Fruit fly (Drosophila melanogaster) whole organism, embryonic: Measurements from ENCODE around the gene Etl1.

Experiments used
- Atf-2 ChIP-seq: fragments of 200-800 bp; sonication (Bioruptor generic); optimal IDR thresholded peaks from 2 replicates; lab custom pipeline; 2016; ENCODE audit warnings: missing biosample characterization, missing genetic modification characterization
- Blimp-1 ChIP-seq: fragments of 200-800 bp; sonication (Bioruptor generic); optimal IDR thresholded peaks from 3 replicates; lab custom pipeline; 2018; ENCODE audit warnings: missing biosample characterization, missing genetic modification characterization, mild to moderate bottlenecking, moderate library complexity, missing genetic modification reagents
- CG10321 ChIP-seq: fragments of 200-800 bp; sonication (Bioruptor generic); IDR thresholded peaks from 2 replicates; pipeline ENCODE4 v1.3.6; 2022; ENCODE audit warnings: missing biosample characterization, missing genetic modification characterization
- CG10654 ChIP-seq: fragments of 200-800 bp; sonication (Bioruptor generic); optimal IDR thresholded peaks from 2 replicates; lab custom pipeline; 2016; ENCODE audit warnings: missing biosample characterization, missing genetic modification characterization
- CG13894 ChIP-seq: fragments of 200-800 bp; sonication (Bioruptor generic); optimal IDR thresholded peaks from 3 replicates; lab custom pipeline; 2018; ENCODE audit warnings: missing biosample characterization, mild to moderate bottlenecking, missing genetic modification characterization, moderate library complexity
- CG14014 ChIP-seq: fragments of 200-800 bp; sonication (Bioruptor generic); IDR thresholded peaks from 2 replicates; pipeline ENCODE4 v1.3.6; 2022; ENCODE audit warnings: missing biosample characterization, missing genetic modification characterization
- CG15601 ChIP-seq: fragments of 200-800 bp; sonication (Bioruptor generic); optimal IDR thresholded peaks from 3 replicates; lab custom pipeline; 2019; ENCODE audit warnings: missing biosample characterization, mild to moderate bottlenecking, missing genetic modification characterization, moderate library complexity
- CG18262 ChIP-seq: fragments of 200-800 bp; optimal IDR thresholded peaks from 3 replicates; lab custom pipeline; 2019; ENCODE audit warnings: missing biosample characterization, mild to moderate bottlenecking, missing genetic modification characterization, moderate library complexity
- CG2889 ChIP-seq: fragments of 200-800 bp; sonication (Bioruptor generic); IDR thresholded peaks from 3 replicates; pipeline ENCODE4 v1.3.6; 2022; ENCODE audit warnings: missing biosample characterization, missing genetic modification characterization
- CG30403 ChIP-seq: fragments of 200-800 bp; sonication (Bioruptor generic); optimal IDR thresholded peaks from 3 replicates; lab custom pipeline; 2016; ENCODE audit warnings: missing biosample characterization, missing genetic modification characterization
- CG30431 ChIP-seq: fragments of 200-800 bp; sonication (Bioruptor generic); optimal IDR thresholded peaks from 2 replicates; lab custom pipeline; 2017; ENCODE audit warnings: missing biosample characterization, missing genetic modification characterization
- CG3726 ChIP-seq: fragments of 200-800 bp; sonication (Bioruptor generic); IDR thresholded peaks from 3 replicates; pipeline ENCODE4, ENCODE4 v1.3.6; 2022; ENCODE audit warnings: missing biosample characterization, missing genetic modification characterization
- CG42726 ChIP-seq: fragments of 200-800 bp; sonication (Bioruptor generic); IDR thresholded peaks from 2 replicates; pipeline ENCODE4 v1.3.6; 2022; ENCODE audit warnings: missing biosample characterization, missing genetic modification characterization; ENCODE audit not compliant: partially characterized antibody
- CG4282 ChIP-seq: fragments of 200-800 bp; sonication (Bioruptor generic); optimal IDR thresholded peaks from 2 replicates; lab custom pipeline; 2016; ENCODE audit warnings: missing biosample characterization, missing genetic modification characterization
- CG4854 ChIP-seq: fragments of 200-800 bp; sonication (Bioruptor generic); optimal IDR thresholded peaks from 2 replicates; lab custom pipeline; 2016; ENCODE audit warnings: missing biosample characterization, missing genetic modification characterization, inconsistent platforms
- CG6272 ChIP-seq: fragments of 200-800 bp; sonication (Bioruptor generic); IDR thresholded peaks from 2 replicates; pipeline ENCODE4 v1.3.6; 2022; ENCODE audit warnings: missing biosample characterization, missing genetic modification characterization
- CG7745 ChIP-seq: fragments of 200-800 bp; sonication (Bioruptor generic); optimal IDR thresholded peaks from 2 replicates; lab custom pipeline; 2018; ENCODE audit warnings: missing biosample characterization, mild to moderate bottlenecking, missing genetic modification characterization, moderate library complexity
- CG7786 ChIP-seq: fragments of 200-800 bp; sonication (Bioruptor generic); optimal IDR thresholded peaks from 2 replicates; lab custom pipeline; 2016; ENCODE audit warnings: missing biosample characterization, missing genetic modification characterization
- CG7839 ChIP-seq: fragments of 200-800 bp; sonication (Bioruptor generic); optimal IDR thresholded peaks from 3 replicates; lab custom pipeline; 2018; ENCODE audit warnings: missing biosample characterization, mild to moderate bottlenecking, missing genetic modification characterization, moderate library complexity
- CrebB ChIP-seq: fragments of 200-800 bp; sonication (Bioruptor generic); optimal IDR thresholded peaks from 3 replicates; lab custom pipeline; 2018; ENCODE audit warnings: missing biosample characterization, mild to moderate bottlenecking, missing genetic modification characterization
- Deaf1 ChIP-seq: fragments of 200-800 bp; optimal IDR thresholded peaks from 3 replicates; lab custom pipeline; 2019; ENCODE audit warnings: missing biosample characterization, mild to moderate bottlenecking, missing genetic modification characterization, moderate library complexity
- Dfd ChIP-seq, 2 experiments: fragments of >200 bp; optimal IDR thresholded peaks; 2 replicates each; lab custom pipeline; 2017; ENCODE audit warnings: missing biosample characterization in 2 of 2, missing genetic modification characterization in 2 of 2
- Dip3 ChIP-seq: fragments of 200-800 bp; sonication (Bioruptor generic); optimal IDR thresholded peaks from 3 replicates; lab custom pipeline; 2016; ENCODE audit warnings: missing biosample characterization, missing genetic modification characterization
- Dp ChIP-seq: fragments of 200-800 bp; sonication (Bioruptor generic); optimal IDR thresholded peaks from 2 replicates; lab custom pipeline; 2018; ENCODE audit warnings: missing biosample characterization, mild to moderate bottlenecking, missing genetic modification characterization, moderate library complexity
- Drgx ChIP-seq: fragments of 200-800 bp; sonication (Bioruptor generic); IDR thresholded peaks from 2 replicates; pipeline ENCODE4 v1.3.6; 2022; ENCODE audit warnings: missing biosample characterization, missing genetic modification characterization
- Ets65A ChIP-seq: fragments of 200-800 bp; sonication (Bioruptor generic); peaks from one replicate; lab custom pipeline; 2016; ENCODE audit warnings: missing biosample characterization, missing genetic modification characterization
- Fer1 ChIP-seq: fragments of 200-800 bp; sonication (Bioruptor generic); optimal IDR thresholded peaks from 2 replicates; lab custom pipeline; 2017; ENCODE audit warnings: missing biosample characterization, mild to moderate bottlenecking, missing genetic modification characterization
- Gsc ChIP-seq: fragments of 200-800 bp; sonication (Bioruptor generic); IDR thresholded peaks from 2 replicates; pipeline ENCODE4 v1.3.6; 2022; ENCODE audit warnings: missing biosample characterization, missing genetic modification characterization
- Hr51 ChIP-seq, 2 experiments: fragments of 200-800 bp; sonication (Bioruptor generic); optimal IDR thresholded peaks; 2 replicates in 1 of 2; 3 replicates in 1 of 2; lab custom pipeline; 2016 to 2018; ENCODE audit warnings: missing biosample characterization in 2 of 2, missing genetic modification characterization in 2 of 2, mild to moderate bottlenecking in 1 of 2, moderate library complexity in 1 of 2
- Lim3 ChIP-seq: fragments of 200-800 bp; sonication (Bioruptor generic); IDR thresholded peaks from 2 replicates; pipeline ENCODE4 v1.3.6; 2022; ENCODE audit warnings: missing biosample characterization, missing genetic modification characterization
- MESR4 ChIP-seq: fragments of 200-800 bp; sonication (Bioruptor generic); optimal IDR thresholded peaks from 2 replicates; lab custom pipeline; 2018; ENCODE audit warnings: missing biosample characterization, mild to moderate bottlenecking, missing genetic modification characterization, moderate library complexity
- Med ChIP-seq: fragments of 200-800 bp; sonication (Bioruptor generic); peaks from one replicate; lab custom pipeline; 2016; ENCODE audit warnings: missing biosample characterization, missing genetic modification characterization, mild to moderate bottlenecking, inconsistent platforms, moderate library complexity
- NFAT ChIP-seq: fragments of 200-800 bp; sonication (Bioruptor generic); IDR thresholded peaks from 2 replicates; pipeline ENCODE4 v1.3.6; 2022; ENCODE audit warnings: missing biosample characterization, missing genetic modification characterization
- Side ChIP-seq: fragments of 200-800 bp; sonication (Bioruptor generic); optimal IDR thresholded peaks from 2 replicates; lab custom pipeline; 2016; ENCODE audit warnings: missing biosample characterization, missing genetic modification characterization
- Sox102F ChIP-seq: fragments of 200-800 bp; sonication (Bioruptor generic); optimal IDR thresholded peaks from 2 replicates; lab custom pipeline; 2018; ENCODE audit warnings: missing biosample characterization, mild to moderate bottlenecking, missing genetic modification characterization, moderate library complexity
- Sry-δ ChIP-seq: fragments of 200-800 bp; sonication (Bioruptor generic); optimal IDR thresholded peaks from 2 replicates; lab custom pipeline; 2016; ENCODE audit warnings: missing biosample characterization, missing genetic modification characterization
- dmrt99B ChIP-seq: fragments of 200-800 bp; sonication (Bioruptor generic); optimal IDR thresholded peaks from 2 replicates; lab custom pipeline; 2018; ENCODE audit warnings: missing biosample characterization, mild to moderate bottlenecking, missing genetic modification characterization, moderate library complexity
- dysf ChIP-seq: fragments of 200-800 bp; sonication (Bioruptor generic); IDR thresholded peaks from 3 replicates; pipeline ENCODE4 v1.3.6; 2022; ENCODE audit warnings: missing biosample characterization, missing genetic modification characterization
- grn ChIP-seq: fragments of 200-800 bp; sonication (Bioruptor generic); optimal IDR thresholded peaks from 3 replicates; lab custom pipeline; 2017; ENCODE audit warnings: missing biosample characterization, missing genetic modification characterization
- hbn ChIP-seq: fragments of 200-800 bp; sonication (Bioruptor generic); IDR thresholded peaks from 2 replicates; pipeline ENCODE4 v1.3.6; 2022; ENCODE audit warnings: missing biosample characterization, missing genetic modification characterization; ENCODE audit not compliant: partially characterized antibody
- jumu ChIP-seq: fragments of 200-800 bp; sonication (Bioruptor generic); optimal IDR thresholded peaks from 3 replicates; lab custom pipeline; 2016; ENCODE audit warnings: missing biosample characterization, missing genetic modification characterization
- mam ChIP-seq: fragments of 200-800 bp; sonication (Bioruptor generic); optimal IDR thresholded peaks from 3 replicates; lab custom pipeline; 2016; ENCODE audit warnings: missing biosample characterization, missing genetic modification characterization
- ranshi ChIP-seq: fragments of 200-800 bp; sonication (Bioruptor generic); IDR thresholded peaks from 2 replicates; pipeline ENCODE4 v1.3.6; 2022; ENCODE audit warnings: missing biosample characterization, missing genetic modification characterization
- row ChIP-seq: fragments of 200-800 bp; sonication (Bioruptor generic); IDR thresholded peaks from 3 replicates; pipeline ENCODE4 v1.3.6; 2022; ENCODE audit warnings: missing biosample characterization, missing genetic modification characterization
- sna ChIP-seq: fragments of 200-800 bp; sonication (Bioruptor generic); IDR thresholded peaks from 2 replicates; pipeline ENCODE4 v1.3.6; 2022; ENCODE audit warnings: missing biosample characterization, missing genetic modification characterization; ENCODE audit not compliant: partially characterized antibody
- sqz ChIP-seq: fragments of 200-800 bp; sonication (Bioruptor generic); optimal IDR thresholded peaks from 3 replicates; lab custom pipeline; 2018; ENCODE audit warnings: missing biosample characterization, mild to moderate bottlenecking, missing genetic modification characterization
- ssp ChIP-seq: fragments of 200-800 bp; sonication (Bioruptor generic); IDR thresholded peaks from 2 replicates; pipeline ENCODE4 v1.3.6; 2022; ENCODE audit warnings: missing biosample characterization, missing genetic modification characterization
- sug ChIP-seq: fragments of 200-800 bp; optimal IDR thresholded peaks from 2 replicates; lab custom pipeline; 2019; ENCODE audit warnings: missing biosample characterization, mild to moderate bottlenecking, missing genetic modification characterization, moderate library complexity
- tin ChIP-seq: fragments of 200-800 bp; sonication (Bioruptor generic); optimal IDR thresholded peaks from 3 replicates; lab custom pipeline; 2016; ENCODE audit warnings: missing biosample characterization, missing genetic modification characterization
- tio ChIP-seq: fragments of 200-800 bp; sonication (Bioruptor generic); optimal IDR thresholded peaks from 2 replicates; lab custom pipeline; 2017; ENCODE audit warnings: missing biosample characterization, missing genetic modification characterization, inconsistent platforms
- z ChIP-seq: fragments of 200-800 bp; sonication (Bioruptor generic); IDR thresholded peaks from 3 replicates; pipeline ENCODE4 v1.3.6; 2022; ENCODE audit warnings: missing biosample characterization, missing genetic modification characterization

The Etl1 gene

dm6 chr2L:9954119-9954518 is 41.7 kb upstream of the Etl1 start, which contains the start of the genes CG13126 and CG4709 (continued):
- TF ChIP-seq sug (tag; lab: Kevin White, UChicago), result peak; percentile 83
- TF ChIP-seq CG30431 (GFP tag; lab: Kevin White, UChicago), result peak; percentile 71
- TF ChIP-seq CG7786 (GFP tag; lab: Kevin White, UChicago), result peak; percentile 9
- TF ChIP-seq CG6272 (GFP tag; lab: Robert Waterston, UW), result peak; percentile 86
- peak; percentile 57 for TF ChIP-seq Dp (GFP tag; lab: Kevin White, UChicago)
- peak; percentile 87 for TF ChIP-seq CG14014 (GFP tag; lab: Robert Waterston, UW)
- TF ChIP-seq MESR4 (GFP tag; lab: Kevin White, UChicago), result peak; percentile 23
- TF ChIP-seq Gsc (GFP tag; lab: Robert Waterston, UW), result peak; percentile 64
- peak; percentile 88 for TF ChIP-seq CG10654 (GFP tag; lab: Kevin White, UChicago)
- TF ChIP-seq Blimp-1, result peak; percentile 94
- peak; percentile 81; the same call in 1 of the 3 replicates for TF ChIP-seq CG3726 (GFP tag; lab: Robert Waterston, UW)
- TF ChIP-seq dmrt99B, result peak; percentile 94
- peak; percentile 37 for TF ChIP-seq grn (GFP tag; lab: Kevin White, UChicago)
- peak; percentile 71; the same call in 1 of the 2 replicates for TF ChIP-seq NFAT
- peak; percentile 52 for TF ChIP-seq Dip3 (GFP tag; lab: Kevin White, UChicago)
- TF ChIP-seq z, result no peak
- peak; percentile 87 for TF ChIP-seq CG13894 (tag; lab: Kevin White, UChicago)
- TF ChIP-seq Hr51 (GFP tag; optimal IDR thresholded peaks at IDR 0.05; lab: Kevin White, UChicago), result peak; percentile 51 to 91
- no peak for TF ChIP-seq CG42726 (GFP tag; lab: Robert Waterston, UW)
- TF ChIP-seq jumu (GFP tag; lab: Kevin White, UChicago), result no peak
- no peak for TF ChIP-seq Dfd (GFP tag; optimal IDR thresholded peaks at IDR 0.05; lab: Kevin White, UChicago)
- peak; percentile 90 for TF ChIP-seq Med
- no peak for TF ChIP-seq sna (GFP tag; lab: Robert Waterston, UW)
- TF ChIP-seq Side (GFP tag; lab: Kevin White, UChicago), result peak; percentile 28
- TF ChIP-seq row (GFP tag; lab: Robert Waterston, UW), result peak; percentile 96
- TF ChIP-seq Drgx (GFP tag; lab: Robert Waterston, UW), result peak; percentile 91
- peak; percentile 24 for TF ChIP-seq Sry-δ
- no peak for TF ChIP-seq CG7745 (tag; lab: Kevin White, UChicago)
- peak; percentile 94 for TF ChIP-seq CG7839 (tag; lab: Kevin White, UChicago)
- peak; percentile 58 for TF ChIP-seq CG10321 (GFP tag; lab: Robert Waterston, UW)
- peak; percentile 64 for TF ChIP-seq CG4854 (GFP tag; lab: Kevin White, UChicago)
- TF ChIP-seq sqz (GFP tag; lab: Kevin White, UChicago), result peak; percentile 84
- peak; percentile 78 for TF ChIP-seq tio
- no peak for TF ChIP-seq CG4282 (GFP tag; lab: Kevin White, UChicago)
- peak; percentile 92 for TF ChIP-seq tin (GFP tag; lab: Kevin White, UChicago)
- TF ChIP-seq CG18262 (tag; lab: Kevin White, UChicago), result peak; percentile 97
- peak; percentile 91 for TF ChIP-seq Sox102F
- TF ChIP-seq Atf-2, result peak; percentile 10
- TF ChIP-seq CG30403 (GFP tag; lab: Kevin White, UChicago), result peak; percentile 92
- peak; percentile 50; the same call in 1 of the 2 replicates for TF ChIP-seq Lim3 (GFP tag; lab: Robert Waterston, UW)
- no peak for TF ChIP-seq hbn
- peak; percentile 92 for TF ChIP-seq dysf (GFP tag; lab: Robert Waterston, UW)
- peak; percentile 74; the same call in 2 of the 3 replicates for TF ChIP-seq CG2889 (GFP tag; lab: Robert Waterston, UW)
- peak; percentile 91 for TF ChIP-seq ranshi (GFP tag; lab: Robert Waterston, UW)
- peak; percentile 90 for TF ChIP-seq Ets65A (GFP tag; lab: Kevin White, UChicago)
- peak; percentile 47 for TF ChIP-seq CrebB
- peak; percentile 46 for TF ChIP-seq mam
- peak; percentile 77 for TF ChIP-seq ssp (GFP tag; lab: Robert Waterston, UW)
- TF ChIP-seq Deaf1 (tag; lab: Kevin White, UChicago), result peak; percentile 73
- TF ChIP-seq CG15601 (tag; lab: Kevin White, UChicago), result peak; percentile 90
- peak; percentile 94 for TF ChIP-seq Fer1 (GFP tag; lab: Kevin White, UChicago)
